Worm (Caenorhabditis elegans) whole organism, L3 larva: ENCODE data around the gene R13A1.1.
A peak's percentile ranks its signal among the peaks of the same experiment; 100 is the strongest.
"Not testable (repeated sequence)": the region's sequence is repeated elsewhere in the genome, so short reads cannot be mapped to it uniquely, and the experiment has no call there.

Experiments
- ZK546.5 ChIP-seq: sonication (generic microtip); optimal IDR thresholded peaks from 2 replicates; lab custom pipeline; 2017; ENCODE audit warnings: missing biosample characterization, missing genetic modification characterization
- aly-2 ChIP-seq: fragments of 150-350 bp; optimal IDR thresholded peaks from 2 replicates; lab custom pipeline; 2014; ENCODE audit warnings: missing biosample characterization, missing genetic modification characterization
- ceh-82 ChIP-seq: fragments of 150-350 bp; optimal IDR thresholded peaks from 2 replicates; lab custom pipeline; 2014; ENCODE audit warnings: missing biosample characterization, missing genetic modification characterization
- ceh-9 ChIP-seq: sonication (generic microtip); optimal IDR thresholded peaks from 2 replicates; lab custom pipeline; 2018; ENCODE audit warnings: missing biosample characterization, missing genetic modification characterization
- daf-12 ChIP-seq: fragments of 150-350 bp; optimal IDR thresholded peaks from 2 replicates; lab custom pipeline; 2014; ENCODE audit warnings: missing biosample characterization, missing genetic modification reagents, missing genetic modification characterization
- egl-27 ChIP-seq: sonication (generic microtip); optimal IDR thresholded peaks from 4 replicates; lab custom pipeline; 2017; ENCODE audit warnings: missing biosample characterization, missing genetic modification reagents, missing genetic modification characterization
- elt-1 ChIP-seq: fragments of 150-350 bp; optimal IDR thresholded peaks from 2 replicates; lab custom pipeline; 2014; ENCODE audit warnings: missing biosample characterization, missing genetic modification characterization
- elt-2 ChIP-seq: sonication (generic microtip); optimal IDR thresholded peaks from 2 replicates; lab custom pipeline; 2016; ENCODE audit warnings: missing genetic modification reagents, mild to moderate bottlenecking, missing genetic modification characterization, missing compliant biosample characterization
- elt-3 ChIP-seq, 3 experiments: fragments of 150-350 bp in 1 of 3; sonication (generic microtip) in 2 of 3; optimal IDR thresholded peaks; 2 replicates in 2 of 3; 4 replicates in 1 of 3; lab custom pipeline; 2014 to 2017; ENCODE audit warnings: missing biosample characterization in 3 of 3, missing genetic modification characterization in 3 of 3
- eor-1 ChIP-seq, 2 experiments: fragments of 150-350 bp; optimal IDR thresholded peaks; 2 replicates each; lab custom pipeline; 2014 to 2018; ENCODE audit warnings: missing biosample characterization in 2 of 2, missing genetic modification characterization in 2 of 2
- fkh-2 ChIP-seq: fragments of 150-350 bp; optimal IDR thresholded peaks from 2 replicates; lab custom pipeline; 2014; ENCODE audit warnings: missing biosample characterization, missing genetic modification reagents, missing genetic modification characterization
- fos-1 ChIP-seq: fragments of 150-350 bp; optimal IDR thresholded peaks from 2 replicates; lab custom pipeline; 2014; ENCODE audit warnings: missing biosample characterization, missing genetic modification characterization
- lin-15B ChIP-seq: fragments of 150-350 bp; optimal IDR thresholded peaks from 2 replicates; lab custom pipeline; 2014; ENCODE audit warnings: missing biosample characterization, missing genetic modification characterization
- lsy-12 ChIP-seq: sonication (generic microtip); optimal IDR thresholded peaks from 2 replicates; lab custom pipeline; 2016; ENCODE audit warnings: mild to moderate bottlenecking, missing genetic modification characterization, missing compliant biosample characterization
- mdl-1 ChIP-seq: fragments of 150-350 bp; optimal IDR thresholded peaks from 2 replicates; lab custom pipeline; 2014; ENCODE audit warnings: missing biosample characterization, missing genetic modification characterization
- mml-1 ChIP-seq: fragments of 150-350 bp; sonication (generic microtip); optimal IDR thresholded peaks from 3 replicates; lab custom pipeline; 2014; ENCODE audit warnings: missing biosample characterization, missing genetic modification characterization
- nhr-12 ChIP-seq: fragments of 150-350 bp; optimal IDR thresholded peaks from 2 replicates; lab custom pipeline; 2014; ENCODE audit warnings: missing biosample characterization, missing genetic modification characterization
- nhr-23 ChIP-seq: fragments of 150-350 bp; optimal IDR thresholded peaks from 2 replicates; lab custom pipeline; 2014; ENCODE audit warnings: missing biosample characterization, missing genetic modification reagents, missing genetic modification characterization
- nhr-28 ChIP-seq: fragments of 150-350 bp; optimal IDR thresholded peaks from 2 replicates; lab custom pipeline; 2014; ENCODE audit warnings: missing biosample characterization, missing genetic modification characterization
- nhr-43 ChIP-seq: sonication (generic microtip); optimal IDR thresholded peaks from 2 replicates; lab custom pipeline; 2016; ENCODE audit warnings: mild to moderate bottlenecking, missing genetic modification characterization, missing compliant biosample characterization; ENCODE audit not compliant: poor library complexity, severe bottlenecking
- nhr-77 ChIP-seq: fragments of 150-350 bp; optimal IDR thresholded peaks from 2 replicates; lab custom pipeline; 2014; ENCODE audit warnings: missing biosample characterization, missing genetic modification characterization
- pha-4 ChIP-seq: fragments of 150-350 bp; optimal IDR thresholded peaks from 2 replicates; lab custom pipeline; 2014; ENCODE audit warnings: missing biosample characterization, missing genetic modification reagents, missing genetic modification characterization
- pqm-1 ChIP-seq: fragments of 150-350 bp; optimal IDR thresholded peaks from 2 replicates; lab custom pipeline; 2017; ENCODE audit warnings: missing biosample characterization, missing genetic modification characterization, inconsistent platforms
- sea-2 ChIP-seq: fragments of 150-350 bp; sonication (generic microtip); optimal IDR thresholded peaks from 4 replicates; lab custom pipeline; 2014; ENCODE audit warnings: missing biosample characterization, missing genetic modification reagents, missing genetic modification characterization
- skn-1 ChIP-seq: fragments of 150-350 bp; optimal IDR thresholded peaks from 2 replicates; lab custom pipeline; 2014; ENCODE audit warnings: missing biosample characterization, missing genetic modification characterization
- snpc-4 ChIP-seq: fragments of 150-350 bp; optimal IDR thresholded peaks from 2 replicates; lab custom pipeline; 2014; ENCODE audit warnings: missing biosample characterization, missing genetic modification characterization
- tbx-2 ChIP-seq: sonication (generic microtip); optimal IDR thresholded peaks from 2 replicates; lab custom pipeline; 2016; ENCODE audit warnings: mild to moderate bottlenecking, missing genetic modification characterization, missing compliant biosample characterization
- unc-39 ChIP-seq: sonication (generic microtip); optimal IDR thresholded peaks from 4 replicates; lab custom pipeline; 2017; ENCODE audit warnings: missing biosample characterization, missing genetic modification characterization
- unc-62 ChIP-seq: fragments of 150-350 bp; sonication (generic microtip); optimal IDR thresholded peaks from 4 replicates; lab custom pipeline; 2014; ENCODE audit warnings: missing biosample characterization, missing genetic modification reagents, missing genetic modification characterization
- zag-1 ChIP-seq: fragments of 150-350 bp; optimal IDR thresholded peaks from 2 replicates; lab custom pipeline; 2014; ENCODE audit warnings: missing biosample characterization, missing genetic modification characterization
- ztf-11 ChIP-seq: fragments of 150-350 bp; optimal IDR thresholded peaks from 2 replicates; lab custom pipeline; 2014; ENCODE audit warnings: missing biosample characterization, missing genetic modification characterization

Gene R13A1.1

DNA sequence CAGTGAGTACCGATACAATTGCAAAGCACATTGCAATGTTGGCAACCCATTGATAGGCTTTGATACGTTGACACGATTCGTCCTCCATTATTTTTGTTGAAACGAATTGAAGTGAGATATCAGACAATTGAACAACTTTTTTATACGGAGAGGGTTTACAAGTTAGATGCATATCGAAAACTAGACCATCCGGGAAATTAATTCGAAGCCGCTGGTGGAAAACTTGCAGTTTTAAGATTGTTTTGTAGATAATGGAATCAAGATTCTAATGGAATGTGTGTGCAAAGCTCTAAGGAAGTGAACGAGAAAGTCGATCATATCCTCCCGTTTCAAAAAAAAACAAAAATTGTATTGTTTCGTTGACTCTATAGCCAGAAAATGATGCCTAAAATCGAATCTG, 26.7 kb downstream of the R13A1.1 start, which contains the start of gene col-114:
col-114 (minus strand) TSS at position 101 of the 400 bp plus-strand sequence.
- TF ChIP-seq ZK546.5 (no peak), nhr-12 (no peak), unc-39 (tag; lab: Kevin White, UChicago) (no peak), daf-12 (tag; lab: Kevin White, UChicago) (no peak), elt-2 (no peak), nhr-77 (tag; lab: Kevin White, UChicago) (no peak), lin-15B (tag; lab: Kevin White, UChicago) (no peak), mml-1 (no peak), fos-1 (tag; lab: Kevin White, UChicago) (no peak), ztf-11 (tag; lab: Kevin White, UChicago) (no peak), unc-62 (GFP tag; lab: Kevin White, UChicago) (no peak), lsy-12 (tag; lab: Kevin White, UChicago) (no peak), nhr-43 (no peak)

DNA sequence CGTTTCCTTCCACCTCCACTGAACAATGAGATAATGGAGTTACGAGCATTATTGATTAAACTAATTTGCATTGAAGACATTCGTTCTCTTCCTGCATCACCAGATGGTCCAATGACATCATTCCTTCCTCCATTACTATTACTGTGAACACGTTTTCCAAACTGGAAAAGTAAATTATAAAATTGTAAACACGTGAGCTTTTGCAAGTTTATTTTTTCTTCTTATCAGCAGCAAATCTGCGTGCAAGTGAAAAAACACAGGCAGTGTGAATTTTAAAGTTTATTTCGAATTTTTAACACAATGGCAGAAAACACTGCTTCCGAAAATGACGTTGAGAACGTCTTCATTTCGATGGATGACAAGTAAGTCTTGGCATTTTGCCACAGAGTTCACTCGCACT, 27.4 kb downstream of the R13A1.1 start, which contains the start of gene D2024.1:
D2024.1 (plus strand) TSS at position 301 of the 400 bp plus-strand sequence.
- not testable (repeated sequence) for TF ChIP-seq fos-1 (tag; lab: Kevin White, UChicago); sea-2 (GFP tag; lab: Kevin White, UChicago); nhr-12

DNA sequence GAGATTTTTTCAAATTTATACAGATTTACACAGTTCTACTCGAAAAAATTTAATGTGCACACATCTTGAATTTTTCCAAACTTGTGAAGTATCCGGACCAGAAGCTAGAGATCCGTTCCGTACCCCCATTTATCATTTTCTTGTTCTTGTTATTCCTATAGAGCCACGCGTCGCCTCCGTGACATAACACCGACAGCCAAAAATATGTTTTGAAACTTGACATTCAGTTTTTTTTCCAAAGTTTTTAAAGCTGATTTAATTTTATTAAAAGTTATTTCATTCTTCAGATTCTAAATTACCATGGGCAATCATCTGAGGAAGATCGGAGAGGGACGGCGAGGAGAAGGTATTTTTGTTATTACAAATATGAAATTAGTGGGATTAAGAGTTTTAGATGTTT, 30.3 kb downstream of the R13A1.1 start, which contains the start of gene D2024.18:
D2024.18 (plus strand) TSS at position 301 of the 400 bp plus-strand sequence.
- TF ChIP-seq egl-27 (tag; lab: Kevin White, UChicago) (no peak), daf-12 (tag; lab: Kevin White, UChicago) (no peak), zag-1 (tag; lab: Kevin White, UChicago) (no peak), nhr-28 (tag; lab: Kevin White, UChicago) (no peak), elt-1 (tag; lab: Kevin White, UChicago) (no peak), pha-4 (tag; lab: Kevin White, UChicago) (no peak)

ce11 chrIV:7253271-7253670, 33.4 kb downstream of the R13A1.1 start:
- TF ChIP-seq snpc-4 (tag; lab: Kevin White, UChicago) (peak; percentile 49), ceh-82 (tag; lab: Kevin White, UChicago) (no peak), skn-1 (tag; lab: Kevin White, UChicago) (no peak), elt-2 (no peak), fkh-2 (tag; lab: Kevin White, UChicago) (no peak), ZK546.5 (no peak), unc-39 (tag; lab: Kevin White, UChicago) (no peak), pqm-1 (peak; percentile 25), tbx-2 (tag; lab: Kevin White, UChicago) (no peak), lin-15B (tag; lab: Kevin White, UChicago) (no peak), elt-3 (tag; optimal IDR thresholded peaks at IDR 0.05; lab: Kevin White, UChicago) (no peak), nhr-23 (tag; lab: Kevin White, UChicago) (no peak), eor-1 (tag; optimal IDR thresholded peaks at IDR 0.05; lab: Kevin White, UChicago) (no peak), unc-62 (GFP tag; lab: Kevin White, UChicago) (no peak)

ce11 chrIV:7254690-7255089, 34.9 kb downstream of the R13A1.1 start, which contains the start of gene C06E4.5:
Gene C06E4.5 (plus strand): TSS chrIV:7254990.
- TF ChIP-seq ceh-9 (tag; lab: Kevin White, UChicago); aly-2 (tag; lab: Kevin White, UChicago); mml-1: not testable (repeated sequence)

ce11 chrIV:7258253-7258652, 38.4 kb downstream of the R13A1.1 start, which contains the start of gene C06E4.6:
Gene C06E4.6 (minus strand): TSS chrIV:7258303.
- TF ChIP-seq pqm-1 (peak; percentile 81), nhr-28 (tag; lab: Kevin White, UChicago) (no peak), elt-2 (peak; percentile 43), skn-1 (tag; lab: Kevin White, UChicago) (no peak), daf-12 (tag; lab: Kevin White, UChicago) (no peak), fkh-2 (tag; lab: Kevin White, UChicago) (no peak), lin-15B (tag; lab: Kevin White, UChicago) (peak; percentile 6), mdl-1 (tag; lab: Kevin White, UChicago) (peak; percentile 6)
